Fruit fly (Drosophila melanogaster) whole organism, embryonic: Measurements from ENCODE around the gene CG5021.
A peak's percentile ranks its signal among the peaks of the same experiment; 100 is the strongest.

ENCODE experiments used
- Ada2b ChIP-seq: fragments of 200-800 bp; sonication (Bioruptor generic); IDR thresholded peaks from 2 replicates; pipeline ENCODE4 v1.3.6; 2022; ENCODE audit warnings: missing biosample characterization, missing genetic modification characterization
- Antp ChIP-seq: fragments of 200-800 bp; sonication (Bioruptor generic); optimal IDR thresholded peaks from 3 replicates; lab custom pipeline; 2016; ENCODE audit warnings: missing biosample characterization, missing genetic modification characterization
- B-H1 ChIP-seq: fragments of 200-800 bp; sonication (Bioruptor generic); IDR thresholded peaks from 3 replicates; pipeline ENCODE4 v1.3.6; 2022; ENCODE audit warnings: missing biosample characterization, missing genetic modification characterization
- Blimp-1 ChIP-seq: fragments of 200-800 bp; sonication (Bioruptor generic); optimal IDR thresholded peaks from 3 replicates; lab custom pipeline; 2018; ENCODE audit warnings: missing biosample characterization, missing genetic modification characterization, mild to moderate bottlenecking, moderate library complexity, missing genetic modification reagents
- CG10431 ChIP-seq: fragments of 200-800 bp; sonication (Bioruptor generic); optimal IDR thresholded peaks from 3 replicates; lab custom pipeline; 2018; ENCODE audit warnings: missing biosample characterization, mild to moderate bottlenecking, missing genetic modification characterization
- CG12236 ChIP-seq: fragments of 200-800 bp; sonication (Bioruptor generic); optimal IDR thresholded peaks from 2 replicates; lab custom pipeline; 2016; ENCODE audit warnings: missing biosample characterization, missing genetic modification characterization
- CG12942 ChIP-seq: fragments of 200-800 bp; sonication (Bioruptor generic); optimal IDR thresholded peaks from 3 replicates; lab custom pipeline; 2016; ENCODE audit warnings: missing biosample characterization, missing genetic modification characterization
- CG13296 ChIP-seq: fragments of 200-800 bp; sonication (Bioruptor generic); optimal IDR thresholded peaks from 3 replicates; lab custom pipeline; 2018; ENCODE audit warnings: missing biosample characterization, mild to moderate bottlenecking, missing genetic modification characterization
- CG14441 ChIP-seq: fragments of 200-800 bp; sonication (Bioruptor generic); IDR thresholded peaks from 2 replicates; pipeline ENCODE4 v1.3.6; 2022; ENCODE audit warnings: missing biosample characterization, missing genetic modification characterization
- CG15601 ChIP-seq: fragments of 200-800 bp; sonication (Bioruptor generic); optimal IDR thresholded peaks from 3 replicates; lab custom pipeline; 2019; ENCODE audit warnings: missing biosample characterization, mild to moderate bottlenecking, missing genetic modification characterization, moderate library complexity
- CG16813 ChIP-seq: fragments of 200-800 bp; sonication (Bioruptor generic); IDR thresholded peaks from 3 replicates; pipeline ENCODE4 v1.3.6; 2022; ENCODE audit warnings: missing biosample characterization, missing genetic modification characterization; ENCODE audit not compliant: partially characterized antibody
- CG17359 ChIP-seq: fragments of 200-800 bp; sonication (Bioruptor generic); optimal IDR thresholded peaks from 3 replicates; lab custom pipeline; 2018; ENCODE audit warnings: missing biosample characterization, mild to moderate bottlenecking, missing genetic modification characterization, moderate library complexity
- CG1792 ChIP-seq: fragments of 200-800 bp; sonication (Bioruptor generic); optimal IDR thresholded peaks from 2 replicates; lab custom pipeline; 2016; ENCODE audit warnings: missing biosample characterization, missing genetic modification characterization
- CG2116 ChIP-seq: fragments of 200-800 bp; sonication (Bioruptor generic); optimal IDR thresholded peaks from 3 replicates; lab custom pipeline; 2018; ENCODE audit warnings: missing biosample characterization, mild to moderate bottlenecking, missing genetic modification characterization
- CG3995 ChIP-seq: fragments of 200-800 bp; sonication (Bioruptor generic); optimal IDR thresholded peaks from 3 replicates; lab custom pipeline; 2016; ENCODE audit warnings: missing biosample characterization, missing genetic modification characterization
- CG5180 ChIP-seq: fragments of 200-800 bp; sonication (Bioruptor generic); optimal IDR thresholded peaks from 3 replicates; lab custom pipeline; 2017; ENCODE audit warnings: missing biosample characterization, missing genetic modification characterization, mild to moderate bottlenecking, moderate library complexity, missing genetic modification reagents
- CG6272 ChIP-seq: fragments of 200-800 bp; sonication (Bioruptor generic); IDR thresholded peaks from 2 replicates; pipeline ENCODE4 v1.3.6; 2022; ENCODE audit warnings: missing biosample characterization, missing genetic modification characterization
- CG7271 ChIP-seq: fragments of 200-800 bp; sonication (Bioruptor generic); optimal IDR thresholded peaks from 2 replicates; lab custom pipeline; 2018; ENCODE audit warnings: missing biosample characterization, mild to moderate bottlenecking, missing genetic modification characterization, moderate library complexity
- CG7928 ChIP-seq: fragments of 200-800 bp; sonication (Bioruptor generic); optimal IDR thresholded peaks from 2 replicates; lab custom pipeline; 2017; ENCODE audit warnings: missing biosample characterization, mild to moderate bottlenecking, missing genetic modification characterization
- CoRest ChIP-seq: fragments of 200-800 bp; sonication (Bioruptor generic); optimal IDR thresholded peaks from 3 replicates; lab custom pipeline; 2018; ENCODE audit warnings: missing biosample characterization, mild to moderate bottlenecking, missing genetic modification characterization, moderate library complexity
- Dek ChIP-seq: fragments of 200-800 bp; sonication (Bioruptor generic); optimal IDR thresholded peaks from 3 replicates; lab custom pipeline; 2019; ENCODE audit warnings: missing biosample characterization, mild to moderate bottlenecking, missing genetic modification characterization, moderate library complexity
- Dip3 ChIP-seq: fragments of 200-800 bp; sonication (Bioruptor generic); optimal IDR thresholded peaks from 3 replicates; lab custom pipeline; 2016; ENCODE audit warnings: missing biosample characterization, missing genetic modification characterization
- Dp ChIP-seq: fragments of 200-800 bp; sonication (Bioruptor generic); optimal IDR thresholded peaks from 2 replicates; lab custom pipeline; 2018; ENCODE audit warnings: missing biosample characterization, mild to moderate bottlenecking, missing genetic modification characterization, moderate library complexity
- E2f1 ChIP-seq: fragments of 200-800 bp; sonication (Bioruptor generic); IDR thresholded peaks from 2 replicates; pipeline ENCODE4 v1.3.6; 2022; ENCODE audit warnings: missing biosample characterization, missing genetic modification characterization
- Fer2 ChIP-seq: fragments of 200-800 bp; sonication (Bioruptor generic); optimal IDR thresholded peaks from 2 replicates; lab custom pipeline; 2018; ENCODE audit warnings: missing biosample characterization, mild to moderate bottlenecking, missing genetic modification characterization, moderate library complexity
- HmgZ ChIP-seq: fragments of 200-800 bp; sonication (Bioruptor generic); optimal IDR thresholded peaks from 2 replicates; lab custom pipeline; 2018; ENCODE audit warnings: missing biosample characterization, mild to moderate bottlenecking, missing genetic modification characterization
- Lpt ChIP-seq: fragments of >200 bp; optimal IDR thresholded peaks from 2 replicates; lab custom pipeline; 2018; ENCODE audit warnings: missing biosample characterization, missing genetic modification characterization
- MBD-R2 ChIP-seq: fragments of 200-800 bp; sonication (Bioruptor generic); IDR thresholded peaks from 2 replicates; pipeline ENCODE4 v1.3.6; 2022; ENCODE audit warnings: missing biosample characterization, missing genetic modification characterization
- MESR4 ChIP-seq: fragments of 200-800 bp; sonication (Bioruptor generic); optimal IDR thresholded peaks from 2 replicates; lab custom pipeline; 2018; ENCODE audit warnings: missing biosample characterization, mild to moderate bottlenecking, missing genetic modification characterization, moderate library complexity
- Mes4 ChIP-seq: fragments of 200-800 bp; sonication (Bioruptor generic); optimal IDR thresholded peaks from 2 replicates; lab custom pipeline; 2016; ENCODE audit warnings: missing biosample characterization, missing genetic modification characterization
- Nf-YB ChIP-seq: fragments of 200-800 bp; sonication (Bioruptor generic); optimal IDR thresholded peaks from 3 replicates; lab custom pipeline; 2019; ENCODE audit warnings: missing biosample characterization, mild to moderate bottlenecking, missing genetic modification characterization, moderate library complexity
- Poxn ChIP-seq: fragments of 200-800 bp; sonication (Bioruptor generic); IDR thresholded peaks from 2 replicates; pipeline ENCODE4 v1.3.6; 2022; ENCODE audit warnings: missing biosample characterization, missing genetic modification characterization
- Scr ChIP-seq: fragments of 200-800 bp; sonication (Bioruptor generic); IDR thresholded peaks from 2 replicates; pipeline ENCODE4 v1.3.6; 2022; ENCODE audit warnings: missing biosample characterization, missing genetic modification characterization; ENCODE audit not compliant: partially characterized antibody
- Tbp ChIP-seq: fragments of >200 bp; optimal IDR thresholded peaks from 2 replicates; lab custom pipeline; 2018; ENCODE audit warnings: missing biosample characterization, missing genetic modification characterization
- az2 ChIP-seq: fragments of 200-800 bp; sonication (Bioruptor generic); optimal IDR thresholded peaks from 3 replicates; lab custom pipeline; 2016; ENCODE audit warnings: missing biosample characterization, missing genetic modification characterization
- bigmax ChIP-seq: fragments of 200-800 bp; sonication (Bioruptor generic); optimal IDR thresholded peaks from 2 replicates; lab custom pipeline; 2018; ENCODE audit warnings: missing biosample characterization, mild to moderate bottlenecking, missing genetic modification characterization
- crp ChIP-seq, 2 experiments: fragments of 200-800 bp; sonication (Bioruptor generic); optimal IDR thresholded peaks; 2 replicates in 1 of 2; 3 replicates in 1 of 2; lab custom pipeline; 2017; ENCODE audit warnings: missing biosample characterization in 2 of 2, missing genetic modification characterization in 2 of 2, mild to moderate bottlenecking in 1 of 2, moderate library complexity in 1 of 2
- dmrt11E ChIP-seq: fragments of 200-800 bp; sonication (Bioruptor generic); optimal IDR thresholded peaks from 3 replicates; lab custom pipeline; 2018; ENCODE audit warnings: missing biosample characterization, mild to moderate bottlenecking, missing genetic modification characterization, moderate library complexity
- fd102C ChIP-seq: fragments of 200-800 bp; sonication (Bioruptor generic); optimal IDR thresholded peaks from 2 replicates; lab custom pipeline; 2018; ENCODE audit warnings: missing biosample characterization, mild to moderate bottlenecking, missing genetic modification characterization, moderate library complexity
- fd64A ChIP-seq: fragments of 200-800 bp; sonication (Bioruptor generic); optimal IDR thresholded peaks from 3 replicates; lab custom pipeline; 2018; ENCODE audit warnings: missing biosample characterization, mild to moderate bottlenecking, missing genetic modification characterization
- fu2 ChIP-seq: fragments of 200-800 bp; sonication (Bioruptor generic); optimal IDR thresholded peaks from 2 replicates; lab custom pipeline; 2016; ENCODE audit warnings: missing biosample characterization, missing genetic modification characterization
- lab ChIP-seq: fragments of 200-800 bp; sonication (Bioruptor generic); optimal IDR thresholded peaks from 3 replicates; lab custom pipeline; 2017; ENCODE audit warnings: missing biosample characterization, missing genetic modification characterization, mild to moderate bottlenecking, moderate library complexity, missing genetic modification reagents
- lmd ChIP-seq: fragments of 200-800 bp; sonication (Bioruptor generic); IDR thresholded peaks from 2 replicates; pipeline ENCODE4 v1.3.6; 2022; ENCODE audit warnings: missing biosample characterization, missing genetic modification characterization
- lola ChIP-seq, 3 experiments: fragments of >200 bp in 2 of 3; fragments of 200-800 bp in 1 of 3; sonication (Bioruptor generic) in 1 of 3; optimal IDR thresholded peaks; 2 replicates each; lab custom pipeline; 2017 to 2019; ENCODE audit warnings: missing biosample characterization in 3 of 3, missing genetic modification characterization in 3 of 3, mild to moderate bottlenecking in 1 of 3, moderate library complexity in 1 of 3
- sna ChIP-seq: fragments of 200-800 bp; sonication (Bioruptor generic); IDR thresholded peaks from 2 replicates; pipeline ENCODE4 v1.3.6; 2022; ENCODE audit warnings: missing biosample characterization, missing genetic modification characterization; ENCODE audit not compliant: partially characterized antibody
- trem ChIP-seq: fragments of 200-800 bp; optimal IDR thresholded peaks from 3 replicates; lab custom pipeline; 2019; ENCODE audit warnings: missing biosample characterization, mild to moderate bottlenecking, missing genetic modification characterization, moderate library complexity
- twi ChIP-seq: fragments of 200-800 bp; optimal IDR thresholded peaks from 2 replicates; lab custom pipeline; 2019; ENCODE audit warnings: missing biosample characterization, mild to moderate bottlenecking, missing genetic modification characterization, moderate library complexity
- usp ChIP-seq: fragments of >200 bp; optimal IDR thresholded peaks from 2 replicates; lab custom pipeline; 2017; ENCODE audit warnings: missing biosample characterization, missing genetic modification characterization
- zfh2 ChIP-seq: fragments of 200-800 bp; sonication (Bioruptor generic); optimal IDR thresholded peaks from 2 replicates; lab custom pipeline; 2016; ENCODE audit warnings: missing biosample characterization, missing genetic modification characterization

The CG5021 gene

DNA sequence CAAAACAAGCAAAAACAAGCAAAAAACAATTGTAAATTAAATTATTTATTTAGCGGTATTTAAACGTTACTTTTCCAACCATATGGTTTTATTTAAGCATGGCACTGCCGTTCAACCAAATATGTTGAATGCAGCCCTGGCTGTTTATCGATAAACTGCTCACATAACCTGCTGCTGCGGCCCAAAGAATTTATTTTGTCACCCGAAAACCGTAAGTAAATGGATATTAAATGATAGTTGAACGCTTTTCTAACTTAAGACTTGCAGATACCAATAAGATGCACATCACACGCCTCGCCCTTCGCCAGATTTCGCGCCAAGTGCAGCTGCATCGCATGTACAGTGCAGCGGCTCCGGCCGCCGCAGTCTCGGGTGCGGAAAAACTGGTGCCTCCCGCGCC lies 10.0 kb upstream of the CG5021 start, which contains the start of gene mRpL12 (continued):
- TF ChIP-seq Poxn (GFP tag; lab: Robert Waterston, UW) (no peak), lmd (GFP tag; lab: Robert Waterston, UW) (no peak), CG12942 (GFP tag; lab: Kevin White, UChicago) (no peak), fd102C (no peak), CG6272 (GFP tag; lab: Robert Waterston, UW) (no peak), fd64A (GFP tag; lab: Kevin White, UChicago) (no peak), CG7271 (tag; lab: Kevin White, UChicago) (no peak), CoRest (tag; lab: Kevin White, UChicago) (peak; percentile 19), crp (GFP tag; optimal IDR thresholded peaks at IDR 0.05; lab: Kevin White, UChicago) (peak; percentile 7 to 83), Dek (tag; lab: Kevin White, UChicago) (no peak), zfh2 (GFP tag; lab: Kevin White, UChicago) (no peak), MESR4 (peak; percentile 87), Mes4 (GFP tag; lab: Kevin White, UChicago) (no peak), CG2116 (GFP tag; lab: Kevin White, UChicago) (peak; percentile 92), CG7928 (GFP tag; lab: Kevin White, UChicago) (peak; percentile 92), trem (peak; percentile 83), Tbp (GFP tag; lab: Kevin White, UChicago) (no peak), usp (GFP tag; lab: Kevin White, UChicago) (no peak), B-H1 (GFP tag; lab: Robert Waterston, UW) (no peak), Lpt (GFP tag; lab: Kevin White, UChicago) (no peak), fu2 (no peak), Nf-YB (GFP tag; lab: Kevin White, UChicago) (no peak), E2f1 (GFP tag; lab: Robert Waterston, UW) (no peak), Dip3 (GFP tag; lab: Kevin White, UChicago) (no peak), CG12236 (GFP tag; lab: Kevin White, UChicago) (no peak), Antp (GFP tag; lab: Kevin White, UChicago) (no peak), CG3995 (GFP tag; lab: Kevin White, UChicago) (peak; percentile 52), CG14441 (GFP tag; lab: Robert Waterston, UW) (no peak), MBD-R2 (GFP tag; lab: Robert Waterston, UW) (peak; percentile 77), Blimp-1 (GFP tag; lab: Kevin White, UChicago) (no peak), CG15601 (tag; lab: Kevin White, UChicago) (peak; percentile 73), Scr (GFP tag; lab: Robert Waterston, UW) (peak; percentile 31; the same call in 1 of the 2 replicates), CG17359 (tag; lab: Kevin White, UChicago) (no peak), lab (GFP tag; lab: Kevin White, UChicago) (no peak), CG5180 (no peak), CG13296 (no peak), CG1792 (no peak), CG10431 (GFP tag; lab: Kevin White, UChicago) (no peak), twi (peak; percentile 14), bigmax (GFP tag; lab: Kevin White, UChicago) (peak; percentile 90), CG16813 (peak; percentile 30; the same call in 1 of the 3 replicates), Dp (GFP tag; lab: Kevin White, UChicago) (peak; percentile 52), Fer2 (tag; lab: Kevin White, UChicago) (no peak), Ada2b (GFP tag; lab: Robert Waterston, UW) (no peak), az2 (GFP tag; lab: Kevin White, UChicago) (no peak), HmgZ (tag; lab: Kevin White, UChicago) (peak; percentile 34), lola (GFP tag; optimal IDR thresholded peaks at IDR 0.05; lab: Kevin White, UChicago) (no peak), dmrt11E (tag; lab: Kevin White, UChicago) (no peak), sna (GFP tag; lab: Robert Waterston, UW) (peak; percentile 48; the same call in 1 of the 2 replicates)
